Fruit fly (Drosophila melanogaster) whole organism, adult: ENCODE results near the gene Trf4-1.

Experiments used
- cnc ChIP-seq, 2 experiments: fragments of >200 bp; optimal IDR thresholded peaks; 2 replicates each; lab custom pipeline; 2017
- kay ChIP-seq: fragments of 200-800 bp; sonication (Bioruptor generic); peaks from one replicate; lab custom pipeline; 2016; ENCODE audit warnings: missing biosample characterization, missing genetic modification characterization, borderline replicate concordance

dm6 chrX:8570848-8571247, 10.7 kb downstream of the Trf4-1 start, which contains the start of gene CG12111:
- TF ChIP-seq cnc (optimal IDR thresholded peaks at IDR 0.05; lab: Kevin White, UChicago) (no peak), kay (GFP tag; lab: Kevin White, UChicago) (no peak)
